Fruit fly (Drosophila melanogaster): ENCODE measurements around the gene CG9192.
A peak's percentile ranks its signal among the peaks of the same experiment; 100 is the strongest.

The CG9192 gene

dm6 chr3L:1212113-1212512 lies 26.0 kb downstream of the CG9192 start:
- TF ChIP-seq cad (GFP tag; optimal IDR thresholded peaks at IDR 0.05) (no peak), Blimp-1 (GFP tag; optimal IDR thresholded peaks at IDR 0.05) (peak; percentile 93), abd-A (tag; optimal IDR thresholded peaks at IDR 0.05) (peak; percentile 3), fu2 (GFP tag; optimal IDR thresholded peaks at IDR 0.05) (no peak), CG11696 (GFP tag; IDR thresholded peaks at IDR 0.05) (no peak), MTF-1 (GFP tag; optimal IDR thresholded peaks at IDR 0.05; ENCODE audit: borderline replicate concordance) (no peak), vvl (GFP tag; IDR thresholded peaks at IDR 0.05) (peak; percentile 67; the same call in 1 of the 2 replicates)

dm6 chr3L:1211096-1211495 lies 27.0 kb downstream of the CG9192 start, which contains the start of gene LysD:
TSS of gene LysD (minus strand) at chr3L:1211196.
- TF ChIP-seq dan (GFP tag; IDR thresholded peaks at IDR 0.05) = no peak
- peak; percentile 1 for TF ChIP-seq exex (tag; optimal IDR thresholded peaks at IDR 0.05)

dm6 chr3L:1208206-1208605 lies 29.9 kb downstream of the CG9192 start:
- TF ChIP-seq zen2 (GFP tag; IDR thresholded peaks at IDR 0.05; ENCODE audit: partially characterized antibody) (0 out of 3 replicates have a peak, but pooled peaks have one; percentile 30), unc-4 (GFP tag; IDR thresholded peaks at IDR 0.05; ENCODE audit: partially characterized antibody) (0 out of 2 replicates have a peak, but pooled peaks have one; percentile 32), gro (GFP tag; optimal IDR thresholded peaks at IDR 0.05) (no peak), ci (GFP tag; IDR thresholded peaks at IDR 0.05) (peak; percentile 52; the same call in 1 of the 3 replicates), Med (GFP tag) (peak; percentile 51), CG3281 (GFP tag; optimal IDR thresholded peaks at IDR 0.05) (no peak), Bgb (GFP tag; IDR thresholded peaks at IDR 0.05; ENCODE audit: partially characterized antibody) (0 out of 2 replicates have a peak, but pooled peaks have one; percentile 17), hth (optimal IDR thresholded peaks at IDR 0.05) (no peak), az2 (GFP tag; optimal IDR thresholded peaks at IDR 0.05) (no peak), CG12391 (tag; optimal IDR thresholded peaks at IDR 0.05) (no peak), HLH4C (GFP tag; IDR thresholded peaks at IDR 0.05; ENCODE audit: partially characterized antibody) (no peak), CG12769 (tag; optimal IDR thresholded peaks at IDR 0.05) (peak; percentile 64), CG34422 (GFP tag; IDR thresholded peaks at IDR 0.05) (0 out of 3 replicates have a peak, but pooled peaks have one; percentile 45), vvl (GFP tag; IDR thresholded peaks at IDR 0.05) (peak; percentile 41; the same call in 1 of the 2 replicates), pros (GFP tag; optimal IDR thresholded peaks at IDR 0.05) (peak; percentile 28), Hr78 (GFP tag; optimal IDR thresholded peaks at IDR 0.05) (peak in 1 of 2 experiments; percentile 65), tna (GFP tag; IDR thresholded peaks at IDR 0.05; ENCODE audit: partially characterized antibody) (0 out of 2 replicates have a peak, but pooled peaks have one; percentile 37), Blimp-1 (GFP tag; optimal IDR thresholded peaks at IDR 0.05) (peak; percentile 43), CG8478 (optimal IDR thresholded peaks at IDR 0.05) (peak; percentile 13), CG13287 (GFP tag; IDR thresholded peaks at IDR 0.05; ENCODE audit: partially characterized antibody) (peak; percentile 32; the same call in 1 of the 2 replicates), Opbp (GFP tag; IDR thresholded peaks at IDR 0.05; ENCODE audit: partially characterized antibody) (0 out of 3 replicates have a peak, but pooled peaks have one; percentile 48), schlank (tag; optimal IDR thresholded peaks at IDR 0.05) (no peak), chinmo (GFP tag; IDR thresholded peaks at IDR 0.05; ENCODE audit: partially characterized antibody) (peak; percentile 77; the same call in 2 of the 4 replicates), Jarid2 (GFP tag; optimal IDR thresholded peaks at IDR 0.05) (peak; percentile 84), Hmr (GFP tag; optimal IDR thresholded peaks at IDR 0.05) (no peak), CG8290 (GFP tag; optimal IDR thresholded peaks at IDR 0.05) (no peak), CG8290 (tag; optimal IDR thresholded peaks at IDR 0.05) (peak in 1 of 2 experiments; percentile 7), bcd (GFP tag; optimal IDR thresholded peaks at IDR 0.05) (peak; percentile 28), HLHmδ (GFP tag; optimal IDR thresholded peaks at IDR 0.05) (peak; percentile 8), oc (tag; optimal IDR thresholded peaks at IDR 0.05) (peak; percentile 43), Trl (optimal IDR thresholded peaks at IDR 0.05) (peak; percentile 57 to 59), Trl (GFP tag; optimal IDR thresholded peaks at IDR 0.05) (no peak), Dip3 (GFP tag; optimal IDR thresholded peaks at IDR 0.05) (no peak), CG12155 (GFP tag; optimal IDR thresholded peaks at IDR 0.05) (no peak), bbx (GFP tag; IDR thresholded peaks at IDR 0.05; ENCODE audit: partially characterized antibody) (0 out of 2 replicates have a peak, but pooled peaks have one; percentile 25), Deaf1 (tag; optimal IDR thresholded peaks at IDR 0.05) (peak; percentile 98)

Measured in whole organism, embryonic.